Worm (Caenorhabditis elegans): ENCODE measurements around the gene F09G8.5.
A peak's percentile ranks its signal among the peaks of the same experiment; 100 is the strongest.

DNA sequence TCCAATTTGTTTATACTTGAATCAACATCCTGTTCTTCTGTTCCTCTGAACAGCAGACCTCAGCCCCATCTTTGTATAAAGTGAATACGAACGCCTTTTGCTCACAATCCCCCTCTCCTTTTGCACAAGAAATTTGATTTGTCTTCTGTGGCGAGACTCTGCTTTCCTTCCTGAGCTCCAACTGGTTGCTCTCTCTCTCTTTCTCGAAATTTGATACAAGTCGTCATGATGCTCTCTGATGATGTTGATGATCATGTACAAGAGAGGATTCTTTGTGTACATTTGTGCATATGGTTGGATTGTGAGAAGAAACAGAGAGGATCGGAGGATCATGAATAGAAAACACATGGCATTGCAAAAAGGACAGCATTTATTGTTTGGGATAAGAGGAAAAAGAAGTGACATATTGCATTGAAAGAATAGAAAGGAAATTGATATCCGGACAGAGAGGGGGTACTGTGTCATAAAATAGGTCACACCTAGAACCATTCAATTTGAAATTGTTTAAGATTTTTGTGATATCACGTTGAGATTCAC, 46.2 kb downstream of the F09G8.5 start:
- TF ChIP-seq elt-1 (tag; optimal IDR thresholded peaks at IDR 0.05; ENCODE audit: borderline replicate concordance, insufficient read depth) (no peak), elt-3 (tag; optimal IDR thresholded peaks at IDR 0.05) (no peak), pha-4 (tag; optimal IDR thresholded peaks at IDR 0.05) (peak; percentile 27), nhr-12 (tag; optimal IDR thresholded peaks at IDR 0.05) (no peak), lsy-2 (tag; optimal IDR thresholded peaks at IDR 0.05) (no peak), nhr-76 (tag; optimal IDR thresholded peaks at IDR 0.05) (no peak), mep-1 (tag; optimal IDR thresholded peaks at IDR 0.05) (no peak), mls-2 (tag; optimal IDR thresholded peaks at IDR 0.05) (peak; percentile 15), ztf-11 (tag; optimal IDR thresholded peaks at IDR 0.05) (no peak), lin-13 (tag; optimal IDR thresholded peaks at IDR 0.05) (no peak), unc-62 (GFP tag; optimal IDR thresholded peaks at IDR 0.05) (no peak), unc-120 (tag; optimal IDR thresholded peaks at IDR 0.05; ENCODE audit: poor library complexity, severe bottlenecking) (no peak)
